Fruit fly (Drosophila melanogaster): ENCODE data around the gene eIF3e.

The eIF3e gene

dm6 chr3L:16800026-16800425 is 13.3 kb upstream of the eIF3e start (continued):
- TF ChIP-seq cg (GFP tag; optimal IDR thresholded peaks at IDR 0.05) (peak; percentile 37), gro (GFP tag; optimal IDR thresholded peaks at IDR 0.05) (peak; percentile 33), BtbVII (GFP tag; optimal IDR thresholded peaks at IDR 0.05) (peak; percentile 19), caup (GFP tag; optimal IDR thresholded peaks at IDR 0.05; ENCODE audit: severe bottlenecking) (peak; percentile 40), CG10543 (GFP tag; optimal IDR thresholded peaks at IDR 0.05) (peak; percentile 56), nom (GFP tag; optimal IDR thresholded peaks at IDR 0.05) (peak; percentile 85), Kr (GFP tag; optimal IDR thresholded peaks at IDR 0.05) (no peak), CG5953 (GFP tag; IDR thresholded peaks at IDR 0.05) (0 out of 2 replicates have a peak, but pooled peaks have one; percentile 22), pan (optimal IDR thresholded peaks at IDR 0.05) (no peak), pan (GFP tag; optimal IDR thresholded peaks at IDR 0.05 in 1 of 2, IDR thresholded peaks at IDR 0.05 in 1 of 2) (peak in 1 of 2 experiments; percentile 28), Rx (GFP tag; IDR thresholded peaks at IDR 0.05) (no peak), CG9609 (GFP tag; optimal IDR thresholded peaks at IDR 0.05) (no peak), twi (tag; optimal IDR thresholded peaks at IDR 0.05) (no peak), CG10366 (GFP tag; IDR thresholded peaks at IDR 0.05) (no peak), bbx (GFP tag; IDR thresholded peaks at IDR 0.05; ENCODE audit: partially characterized antibody) (peak; percentile 42; the same call in 1 of the 2 replicates), CG17328 (GFP tag; IDR thresholded peaks at IDR 0.05) (no peak), CG2199 (GFP tag; IDR thresholded peaks at IDR 0.05) (0 out of 3 replicates have a peak, but pooled peaks have one; percentile 25), fd96Cb (tag; optimal IDR thresholded peaks at IDR 0.05) (no peak), CG18599 (GFP tag; optimal IDR thresholded peaks at IDR 0.05) (no peak), chm (GFP tag; IDR thresholded peaks at IDR 0.05) (peak; percentile 59), MESR4 (GFP tag; optimal IDR thresholded peaks at IDR 0.05) (peak; percentile 2), tup (GFP tag; optimal IDR thresholded peaks at IDR 0.05) (no peak), Ssrp (tag; optimal IDR thresholded peaks at IDR 0.05) (no peak), Mrtf (GFP tag; IDR thresholded peaks at IDR 0.05) (0 out of 3 replicates have a peak, but pooled peaks have one; percentile 18), sug (tag; optimal IDR thresholded peaks at IDR 0.05) (peak; percentile 29), CG14441 (GFP tag; IDR thresholded peaks at IDR 0.05) (peak; percentile 29; the same call in 1 of the 2 replicates), CG17612 (GFP tag; IDR thresholded peaks at IDR 0.05) (0 out of 2 replicates have a peak, but pooled peaks have one; percentile 14), CG17385 (GFP tag; optimal IDR thresholded peaks at IDR 0.05) (peak; percentile 1), CG32532 (GFP tag; IDR thresholded peaks at IDR 0.05) (peak; percentile 43; the same call in 1 of the 2 replicates), otp (GFP tag; IDR thresholded peaks at IDR 0.05) (0 out of 3 replicates have a peak, but pooled peaks have one; percentile 17), ERR (GFP tag; optimal IDR thresholded peaks at IDR 0.05) (peak; percentile 30), Pdp1 (GFP tag; optimal IDR thresholded peaks at IDR 0.05) (peak in 1 of 2 experiments; percentile 60), Adf1 (GFP tag; IDR thresholded peaks at IDR 0.05) (peak; percentile 41; the same call in 1 of the 2 replicates), salm (tag; optimal IDR thresholded peaks at IDR 0.05) (no peak), D19B (GFP tag; optimal IDR thresholded peaks at IDR 0.05) (no peak), CG15601 (tag; optimal IDR thresholded peaks at IDR 0.05) (peak; percentile 44), ara (GFP tag; IDR thresholded peaks at IDR 0.05) (0 out of 2 replicates have a peak, but pooled peaks have one; percentile 8), sens (GFP tag) (peak; percentile 49), abd-A (tag; optimal IDR thresholded peaks at IDR 0.05) (no peak), sna (GFP tag; IDR thresholded peaks at IDR 0.05; ENCODE audit: partially characterized antibody) (0 out of 2 replicates have a peak, but pooled peaks have one; percentile 28), Dbx (GFP tag; IDR thresholded peaks at IDR 0.05) (0 out of 3 replicates have a peak, but pooled peaks have one; percentile 23), ro (GFP tag; IDR thresholded peaks at IDR 0.05) (no peak), aop (GFP tag; IDR thresholded peaks at IDR 0.05) (no peak), CG9727 (GFP tag; optimal IDR thresholded peaks at IDR 0.05) (no peak), CG1233 (GFP tag; optimal IDR thresholded peaks at IDR 0.05) (peak; percentile 11), hkb (optimal IDR thresholded peaks at IDR 0.05) (no peak), hkb (GFP tag; IDR thresholded peaks at IDR 0.05) (no peak), CG13287 (GFP tag; IDR thresholded peaks at IDR 0.05; ENCODE audit: partially characterized antibody) (peak; percentile 10; the same call in 1 of the 2 replicates), toy (GFP tag; IDR thresholded peaks at IDR 0.05) (no peak), CG12769 (tag; optimal IDR thresholded peaks at IDR 0.05) (peak; percentile 79)
